Worm (Caenorhabditis elegans): ENCODE measurements around the gene F09E10.5.

DNA sequence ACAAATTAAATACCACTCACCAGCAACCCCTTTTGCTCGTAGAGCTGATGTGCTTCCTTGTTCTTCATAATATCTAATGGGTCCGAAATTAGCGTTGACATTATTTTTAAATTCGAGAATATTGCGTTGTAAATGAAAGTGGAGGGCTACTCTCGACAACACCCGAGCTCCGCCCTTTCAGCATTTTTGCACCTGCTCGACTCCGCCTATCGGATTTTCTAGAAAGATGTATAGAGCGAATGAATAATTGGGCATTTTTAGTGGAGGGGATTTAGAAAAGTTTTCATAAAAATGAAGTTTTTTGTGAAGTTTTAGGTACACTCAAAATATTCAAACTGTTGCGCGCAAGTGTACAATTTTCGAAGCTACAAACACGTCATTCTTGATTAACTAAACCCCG is at the start of gene F09E10.5:
- TF ChIP-seq peb-1 (tag; optimal IDR thresholded peaks at IDR 0.05): no peak
- TF ChIP-seq nhr-237 (tag; optimal IDR thresholded peaks at IDR 0.05): no peak
